Worm (Caenorhabditis elegans): ENCODE data around the gene tat-1.
"Not testable (repeated sequence)": the region's sequence is repeated elsewhere in the genome, so short reads cannot be mapped to it uniquely, and the experiment has no call there.

- TF ChIP-seq F49E8.2 (tag; optimal IDR thresholded peaks at IDR 0.05; ENCODE audit: insufficient read depth); madf-6 (GFP tag; IDR thresholded peaks at IDR 0.05); B0336.3 (GFP tag; IDR thresholded peaks at IDR 0.05); unc-130 (GFP tag; optimal IDR thresholded peaks at IDR 0.05); let-526 (GFP tag; IDR thresholded peaks at IDR 0.05); ZK185.1 (tag; optimal IDR thresholded peaks at IDR 0.05; ENCODE audit: poor library complexity, severe bottlenecking); tbx-9 (tag; optimal IDR thresholded peaks at IDR 0.05; ENCODE audit: borderline replicate concordance); madf-8 (GFP tag; conservative IDR thresholded peaks at IDR 0.05): not testable (repeated sequence)
Observed at ce11 chrIII:12363545-12363944, 58.0 kb downstream of the tat-1 start.

All from whole organism, young adult.